Worm (Caenorhabditis elegans): ENCODE measurements around the gene mig-21.

The mig-21 gene

ce11 chrIII:5843662-5844061 is 34.5 kb downstream of the mig-21 start (continued):
- TF ChIP-seq mab-9 (GFP tag; IDR thresholded peaks at IDR 0.05) = no peak
- TF ChIP-seq pax-3 (tag; optimal IDR thresholded peaks at IDR 0.05) = no peak
- TF ChIP-seq ceh-82 (tag; optimal IDR thresholded peaks at IDR 0.05) = no peak
- TF ChIP-seq sox-4 (tag; optimal IDR thresholded peaks at IDR 0.05) = no peak
- no peak for TF ChIP-seq unc-98 (GFP tag; IDR thresholded peaks at IDR 0.05)
- no peak for TF ChIP-seq fkh-10 (GFP tag; optimal IDR thresholded peaks at IDR 0.05)
- TF ChIP-seq ceh-63 (GFP tag; optimal IDR thresholded peaks at IDR 0.05) = no peak
- no peak for TF ChIP-seq C16A3.4 (tag; optimal IDR thresholded peaks at IDR 0.05)
- TF ChIP-seq nhr-71 (tag; optimal IDR thresholded peaks at IDR 0.05) = peak; percentile 70
- TF ChIP-seq nhr-12 (tag; optimal IDR thresholded peaks at IDR 0.05) = no peak
- no peak for TF ChIP-seq tlp-1 (tag; optimal IDR thresholded peaks at IDR 0.05)
- TF ChIP-seq efl-3 (GFP tag; optimal IDR thresholded peaks at IDR 0.05) = no peak
- no peak for TF ChIP-seq snpc-4 (tag; optimal IDR thresholded peaks at IDR 0.05)
- no peak for TF ChIP-seq nhr-84 (tag; optimal IDR thresholded peaks at IDR 0.05)
- TF ChIP-seq egl-27 (tag; optimal IDR thresholded peaks at IDR 0.05) = no peak
- no peak for TF ChIP-seq irx-1 (tag; optimal IDR thresholded peaks at IDR 0.05)
- TF ChIP-seq ceh-8 (GFP tag; optimal IDR thresholded peaks at IDR 0.05) = no peak
- no peak for TF ChIP-seq pqm-1 (tag; optimal IDR thresholded peaks at IDR 0.05)
- TF ChIP-seq isw-1 (GFP tag; IDR thresholded peaks at IDR 0.05) = no peak
- TF ChIP-seq vab-15 (tag; optimal IDR thresholded peaks at IDR 0.05) = no peak
- TF ChIP-seq ama-1 (optimal IDR thresholded peaks at IDR 0.05) = no peak
- TF ChIP-seq pag-3 (tag; optimal IDR thresholded peaks at IDR 0.05; ENCODE audit: borderline replicate concordance, insufficient read depth) = no peak
- TF ChIP-seq nhr-85 (tag) = no peak
- TF ChIP-seq alr-1 (tag; optimal IDR thresholded peaks at IDR 0.05; ENCODE audit: borderline replicate concordance) = no peak
- TF ChIP-seq mep-1 (tag; optimal IDR thresholded peaks at IDR 0.05) = peak; percentile 40
- TF ChIP-seq nhr-237 (tag; optimal IDR thresholded peaks at IDR 0.05) = no peak
- TF ChIP-seq ceh-90 (tag; optimal IDR thresholded peaks at IDR 0.05) = no peak
- peak; percentile 55 for TF ChIP-seq tbx-2 (tag; optimal IDR thresholded peaks at IDR 0.05)
- no peak for TF ChIP-seq ets-5 (GFP tag; IDR thresholded peaks at IDR 0.05)
- peak; percentile 18 for TF ChIP-seq rnt-1 (tag; optimal IDR thresholded peaks at IDR 0.05)
- TF ChIP-seq nhr-19 (GFP tag; conservative IDR thresholded peaks at IDR 0.05) = 0 out of 2 replicates have a peak, but pooled peaks have one; percentile 2
- no peak for TF ChIP-seq C04F5.9 (tag; optimal IDR thresholded peaks at IDR 0.05)

- TF ChIP-seq nhr-85 (tag) (peak; percentile 44), nhr-12 (tag; optimal IDR thresholded peaks at IDR 0.05) (no peak), dpl-1 (GFP tag; optimal IDR thresholded peaks at IDR 0.05) (peak in 1 of 3 experiments; percentile 5), nhr-84 (tag; optimal IDR thresholded peaks at IDR 0.05) (no peak), efl-1 (optimal IDR thresholded peaks at IDR 0.05) (no peak), efl-1 (GFP tag; optimal IDR thresholded peaks at IDR 0.05 in 1 of 2) (peak in 1 of 2 experiments; percentile 51), hpl-2 (GFP tag; optimal IDR thresholded peaks at IDR 0.05) (no peak), egl-13 (tag; optimal IDR thresholded peaks at IDR 0.05) (no peak), nhr-71 (tag; optimal IDR thresholded peaks at IDR 0.05) (peak; percentile 9), swsn-7 (tag; optimal IDR thresholded peaks at IDR 0.05) (no peak), alr-1 (tag; optimal IDR thresholded peaks at IDR 0.05; ENCODE audit: borderline replicate concordance) (no peak), ztf-11 (tag; optimal IDR thresholded peaks at IDR 0.05) (no peak), egl-27 (tag; optimal IDR thresholded peaks at IDR 0.05) (no peak), fkh-4 (tag; optimal IDR thresholded peaks at IDR 0.05; ENCODE audit: borderline replicate concordance) (no peak), ceh-90 (tag; optimal IDR thresholded peaks at IDR 0.05) (no peak), lin-14 (GFP tag; optimal IDR thresholded peaks at IDR 0.05) (peak; percentile 53), xbp-1 (tag; optimal IDR thresholded peaks at IDR 0.05) (no peak), sox-4 (tag; optimal IDR thresholded peaks at IDR 0.05) (no peak), ets-5 (GFP tag; IDR thresholded peaks at IDR 0.05) (no peak), lin-35 (GFP tag; optimal IDR thresholded peaks at IDR 0.05) (peak in 1 of 2 experiments; percentile 4), grh-1 (GFP tag; IDR thresholded peaks at IDR 0.05) (0 out of 2 replicates have a peak, but pooled peaks have one; percentile 27)
Measured at ce11 chrIII:5842920-5843319, 35.3 kb downstream of the mig-21 start.
